Fruit fly (Drosophila melanogaster) Kc167 (cell line): Measurements from ENCODE around the gene Sry-delta.

Source experiments
- Myc ChIP-seq: fragments of >200 bp; optimal IDR thresholded peaks from 2 replicates; lab custom pipeline; 2017; ENCODE audit warnings: missing external identifiers
- psq ChIP-seq: fragments of >200 bp; optimal IDR thresholded peaks from 2 replicates; lab custom pipeline; 2017; ENCODE audit warnings: missing external identifiers
- ttk ChIP-seq: sonication (Bioruptor generic); optimal IDR thresholded peaks from 2 replicates; lab custom pipeline; 2017; ENCODE audit warnings: missing external identifiers

dm6 chr3R:30055915-30056544, 12.9 kb downstream of the Sry-delta start, which contains the start of the genes Rpp14b and spn-A:
- TF ChIP-seq ttk (no peak), Myc (lab: Kevin White, UChicago) (no peak), psq (lab: Kevin White, UChicago) (no peak)
